Worm (Caenorhabditis elegans) whole organism, midembryonic: ENCODE measurements around the gene shc-2.

Source experiments
- ztf-23 ChIP-seq: fragments of 200-800 bp; sonication (Bioruptor generic); IDR thresholded peaks from 2 replicates; pipeline ENCODE4 v1.3.6; 2022; ENCODE audit warnings: missing genetic modification reagents, missing genetic modification characterization, missing compliant biosample characterization
- ztf-29 ChIP-seq: fragments of 200-800 bp; sonication (Bioruptor generic); IDR thresholded peaks from 2 replicates; pipeline ENCODE4 v1.3.6; 2022; ENCODE audit warnings: missing genetic modification reagents, missing genetic modification characterization, missing compliant biosample characterization

DNA sequence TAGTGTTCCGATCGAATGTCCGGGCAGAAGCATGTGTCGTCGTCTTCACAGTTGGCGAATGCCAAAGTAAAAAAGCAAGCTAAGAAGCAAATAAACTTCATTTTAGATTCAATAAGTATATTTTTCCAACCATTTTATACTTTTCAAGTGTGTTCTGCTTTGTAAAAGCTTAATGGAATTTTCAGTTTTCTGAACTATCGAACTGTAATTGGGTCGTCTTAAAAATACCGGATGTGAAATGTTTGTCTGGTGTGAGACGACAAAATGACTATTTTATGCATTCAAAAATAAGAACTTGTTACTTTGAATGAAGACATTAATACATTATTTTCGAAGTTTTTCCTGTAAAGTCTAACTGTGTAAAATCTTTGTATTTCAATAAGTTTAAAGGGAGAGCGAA is 29.7 kb downstream of the shc-2 start, which contains the start of gene F59A6.11:
- TF ChIP-seq ztf-29 (GFP tag; lab: Robert Waterston, UW) (no peak), ztf-23 (GFP tag; lab: Robert Waterston, UW) (no peak)
